Worm (Caenorhabditis elegans) whole organism, L1 larva: ENCODE data around the gene C03C10.7.

Experiments
- C04F5.9 ChIP-seq: sonication (generic microtip); optimal IDR thresholded peaks from 2 replicates; lab custom pipeline; 2016; ENCODE audit warnings: missing genetic modification characterization, missing compliant biosample characterization
- C16A3.4 ChIP-seq: fragments of 150-350 bp; optimal IDR thresholded peaks from 2 replicates; lab custom pipeline; 2014; ENCODE audit warnings: missing biosample characterization, missing genetic modification characterization
- Y116A8C.19 ChIP-seq: sonication (generic microtip); optimal IDR thresholded peaks from 2 replicates; lab custom pipeline; 2016; ENCODE audit warnings: missing compliant biosample characterization, missing genetic modification characterization, borderline replicate concordance
- aha-1 ChIP-seq: fragments of 150-350 bp; optimal IDR thresholded peaks from 2 replicates; lab custom pipeline; 2014; ENCODE audit warnings: missing biosample characterization, missing genetic modification characterization
- alr-1 ChIP-seq: fragments of 200-800 bp; sonication (Bioruptor generic); optimal IDR thresholded peaks from 2 replicates; lab custom pipeline; 2018; ENCODE audit warnings: borderline replicate concordance, mild to moderate bottlenecking, missing genetic modification characterization, missing compliant biosample characterization
- ama-1 ChIP-seq: fragments of 150-350 bp; optimal IDR thresholded peaks from 2 replicates; lab custom pipeline; 2014
- blmp-1 ChIP-seq: fragments of 150-350 bp; optimal IDR thresholded peaks from 2 replicates; lab custom pipeline; 2014; ENCODE audit warnings: missing biosample characterization, missing genetic modification characterization
- ceh-63 ChIP-seq: fragments of 200-800 bp; sonication (Bioruptor generic); optimal IDR thresholded peaks from 2 replicates; lab custom pipeline; 2018; ENCODE audit warnings: mild to moderate bottlenecking, missing genetic modification characterization, missing compliant biosample characterization
- ceh-82 ChIP-seq, 3 experiments: fragments of 150-350 bp in 1 of 3; sonication (generic microtip) in 2 of 3; optimal IDR thresholded peaks; 2 replicates each; lab custom pipeline; 2014 to 2017; ENCODE audit warnings: missing biosample characterization in 3 of 3, missing genetic modification characterization in 3 of 3
- ceh-90 ChIP-seq: sonication (generic microtip); optimal IDR thresholded peaks from 2 replicates; lab custom pipeline; 2016; ENCODE audit warnings: missing genetic modification characterization, missing compliant biosample characterization
- efl-3 ChIP-seq: fragments of 200-800 bp; sonication (Bioruptor generic); optimal IDR thresholded peaks from 2 replicates; lab custom pipeline; 2018; ENCODE audit warnings: mild to moderate bottlenecking, missing genetic modification characterization, missing compliant biosample characterization
- egl-13 ChIP-seq: sonication (generic microtip); optimal IDR thresholded peaks from 2 replicates; lab custom pipeline; 2016; ENCODE audit warnings: missing genotype, missing genetic modification reagents, missing genetic modification characterization, missing compliant biosample characterization
- elt-3 ChIP-seq, 6 experiments: fragments of 150-350 bp in 1 of 6; sonication (generic microtip); optimal IDR thresholded peaks; 2 replicates each; lab custom pipeline; 2017 to 2018; ENCODE audit warnings: missing biosample characterization in 6 of 6, missing genetic modification characterization in 6 of 6, inconsistent platforms in 1 of 6
- fkh-10 ChIP-seq: sonication (generic microtip); optimal IDR thresholded peaks from 2 replicates; lab custom pipeline; 2017; ENCODE audit warnings: missing biosample characterization, missing genetic modification reagents, missing genetic modification characterization
- fkh-4 ChIP-seq: sonication (generic microtip); optimal IDR thresholded peaks from 2 replicates; lab custom pipeline; 2016; ENCODE audit warnings: missing compliant biosample characterization, missing genetic modification characterization, borderline replicate concordance
- grh-1 ChIP-seq: fragments of 200-800 bp; sonication (Bioruptor generic); IDR thresholded peaks from 2 replicates; pipeline ENCODE4 v1.3.6; 2022; ENCODE audit warnings: missing genetic modification reagents, missing genetic modification characterization, missing compliant biosample characterization
- hlh-4 ChIP-seq: sonication (generic microtip); optimal IDR thresholded peaks from 2 replicates; lab custom pipeline; 2016; ENCODE audit warnings: mild to moderate bottlenecking, missing genetic modification characterization, missing compliant biosample characterization
- irx-1 ChIP-seq: sonication (generic microtip); optimal IDR thresholded peaks from 2 replicates; lab custom pipeline; 2016; ENCODE audit warnings: missing genetic modification characterization, missing compliant biosample characterization
- isw-1 ChIP-seq: fragments of 200-800 bp; sonication (Bioruptor generic); IDR thresholded peaks from 2 replicates; pipeline ENCODE4 v1.3.6; 2022; ENCODE audit warnings: missing genetic modification characterization, missing compliant biosample characterization
- lin-13 ChIP-seq: fragments of 150-350 bp; optimal IDR thresholded peaks from 2 replicates; lab custom pipeline; 2014; ENCODE audit warnings: missing biosample characterization, missing genetic modification reagents, missing genetic modification characterization
- lin-14 ChIP-seq: fragments of 200-800 bp; sonication (Bioruptor generic); optimal IDR thresholded peaks from 2 replicates; lab custom pipeline; 2018; ENCODE audit warnings: mild to moderate bottlenecking, missing genetic modification characterization, moderate library complexity, missing compliant biosample characterization
- lin-35 ChIP-seq, 2 experiments: fragments of 150-350 bp; optimal IDR thresholded peaks; 2 replicates each; lab custom pipeline; 2014; ENCODE audit warnings: missing biosample characterization in 2 of 2, missing genetic modification characterization in 2 of 2, missing genetic modification reagents in 2 of 2
- mef-2 ChIP-seq: fragments of 150-350 bp; optimal IDR thresholded peaks from 2 replicates; lab custom pipeline; 2014; ENCODE audit warnings: missing biosample characterization, missing genetic modification characterization
- nhr-237 ChIP-seq: fragments of 150-350 bp; optimal IDR thresholded peaks from 2 replicates; lab custom pipeline; 2014; ENCODE audit warnings: missing biosample characterization, missing genetic modification characterization
- nhr-28 ChIP-seq: fragments of 150-350 bp; optimal IDR thresholded peaks from 2 replicates; lab custom pipeline; 2014; ENCODE audit warnings: missing biosample characterization, missing genetic modification characterization
- nhr-76 ChIP-seq: sonication (generic microtip); optimal IDR thresholded peaks from 2 replicates; lab custom pipeline; 2017; ENCODE audit warnings: missing biosample characterization, missing genetic modification characterization
- nhr-84 ChIP-seq: sonication (generic microtip); optimal IDR thresholded peaks from 2 replicates; lab custom pipeline; 2017; ENCODE audit warnings: missing biosample characterization, missing genetic modification characterization
- nhr-85 ChIP-seq: sonication (generic microtip); peaks from one replicate; lab custom pipeline; 2016; ENCODE audit warnings: missing genetic modification characterization, inconsistent platforms, missing compliant biosample characterization
- nhr-90 ChIP-seq: sonication (generic microtip); optimal IDR thresholded peaks from 2 replicates; lab custom pipeline; 2016; ENCODE audit warnings: mild to moderate bottlenecking, missing genetic modification characterization, missing compliant biosample characterization; ENCODE audit not compliant: poor library complexity
- pag-3 ChIP-seq: sonication (generic microtip); optimal IDR thresholded peaks from 2 replicates; lab custom pipeline; 2017; ENCODE audit warnings: missing genetic modification characterization, mild to moderate bottlenecking, missing compliant biosample characterization, antibody characterized with exemption, borderline replicate concordance; ENCODE audit not compliant: insufficient read depth
- pax-3 ChIP-seq: fragments of 200-800 bp; sonication (Bioruptor generic); optimal IDR thresholded peaks from 2 replicates; lab custom pipeline; 2018; ENCODE audit warnings: mild to moderate bottlenecking, missing genetic modification characterization, moderate library complexity, missing compliant biosample characterization
- pqm-1 ChIP-seq: sonication (generic microtip); optimal IDR thresholded peaks from 3 replicates; lab custom pipeline; 2017; ENCODE audit warnings: missing biosample characterization, missing genetic modification characterization
- rnt-1 ChIP-seq: sonication (generic microtip); optimal IDR thresholded peaks from 2 replicates; lab custom pipeline; 2016; ENCODE audit warnings: mild to moderate bottlenecking, missing genetic modification characterization, moderate library complexity, missing compliant biosample characterization
- skn-1 ChIP-seq: fragments of 150-350 bp; optimal IDR thresholded peaks from 2 replicates; lab custom pipeline; 2014; ENCODE audit warnings: missing biosample characterization, missing genetic modification characterization
- snpc-4 ChIP-seq: fragments of 150-350 bp; optimal IDR thresholded peaks from 2 replicates; lab custom pipeline; 2014; ENCODE audit warnings: missing biosample characterization, missing genetic modification characterization
- tlp-1 ChIP-seq: fragments of 150-350 bp; optimal IDR thresholded peaks from 2 replicates; lab custom pipeline; 2014; ENCODE audit warnings: missing biosample characterization, missing genetic modification characterization
- unc-62 ChIP-seq: fragments of 150-350 bp; optimal IDR thresholded peaks from 2 replicates; lab custom pipeline; 2014; ENCODE audit warnings: missing biosample characterization, missing genetic modification reagents, missing genetic modification characterization
- vab-15 ChIP-seq: sonication (generic microtip); optimal IDR thresholded peaks from 2 replicates; lab custom pipeline; 2017; ENCODE audit warnings: missing genotype, mild to moderate bottlenecking, missing genetic modification characterization, missing compliant biosample characterization
- xbp-1 ChIP-seq: sonication (generic microtip); optimal IDR thresholded peaks from 2 replicates; lab custom pipeline; 2016; ENCODE audit warnings: missing genetic modification characterization, missing compliant biosample characterization
- zip-4 ChIP-seq: fragments of 200-800 bp; sonication (Bioruptor generic); optimal IDR thresholded peaks from 2 replicates; lab custom pipeline; 2018; ENCODE audit warnings: mild to moderate bottlenecking, missing genetic modification characterization, moderate library complexity, missing compliant biosample characterization
- ztf-11 ChIP-seq, 2 experiments: sonication (generic microtip); optimal IDR thresholded peaks; 2 replicates each; lab custom pipeline; 2016 to 2017; ENCODE audit warnings: missing genetic modification characterization in 2 of 2, missing biosample characterization in 1 of 2, missing compliant biosample characterization in 1 of 2
- ztf-4 ChIP-seq: fragments of 150-350 bp; optimal IDR thresholded peaks from 2 replicates; lab custom pipeline; 2014; ENCODE audit warnings: missing biosample characterization, missing genetic modification characterization

Gene C03C10.7

DNA sequence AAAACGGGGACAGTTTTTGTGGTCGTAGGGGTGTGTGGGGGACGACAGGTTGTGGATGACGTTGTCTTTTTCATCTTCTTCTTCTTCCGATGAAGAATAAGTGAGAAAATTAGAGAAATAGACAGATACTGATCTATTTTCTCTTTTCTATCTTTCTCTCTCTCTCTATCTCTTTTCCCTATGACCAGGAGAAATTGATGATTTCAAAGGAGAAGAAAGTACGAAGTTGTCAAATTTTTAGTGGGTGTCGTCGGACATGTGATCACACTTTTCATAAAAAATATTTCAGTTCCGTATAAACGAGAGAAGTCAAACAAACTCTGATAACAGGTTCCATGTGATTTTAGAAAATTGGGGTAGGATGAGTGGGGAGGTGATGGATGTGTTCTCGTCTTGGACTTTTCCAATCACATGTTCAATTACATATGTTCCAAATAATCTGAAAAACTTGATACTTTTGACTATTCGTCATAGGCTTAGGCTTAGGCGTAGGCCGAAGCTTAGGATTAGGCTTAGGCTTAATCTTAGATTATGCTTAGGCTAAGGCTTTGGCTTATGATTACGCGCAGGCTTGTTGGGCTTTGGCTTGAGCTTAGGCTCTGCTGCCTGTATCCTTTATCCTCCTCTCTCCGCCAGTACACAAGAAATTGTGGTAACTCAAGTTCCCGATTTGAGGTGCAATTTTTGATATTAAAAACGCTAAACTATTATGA lies 4.2 kb downstream of the C03C10.7 start (continued):
- TF ChIP-seq skn-1 (tag; lab: Kevin White, UChicago) = peak; percentile 88
- peak; percentile 34 for TF ChIP-seq nhr-237
- TF ChIP-seq elt-3 (tag; optimal IDR thresholded peaks at IDR 0.05; lab: Kevin White, UChicago) = peak in 5 of 6 experiments; percentile 8 to 93 (median 41)
- TF ChIP-seq tlp-1 (tag; lab: Kevin White, UChicago) = no peak
- TF ChIP-seq ceh-82 (tag; optimal IDR thresholded peaks at IDR 0.05; lab: Kevin White, UChicago) = peak in 1 of 3 experiments; percentile 24
- TF ChIP-seq unc-62 (GFP tag; lab: Kevin White, UChicago) = no peak
- no peak for TF ChIP-seq aha-1 (tag; lab: Kevin White, UChicago)
- peak; percentile 77 for TF ChIP-seq C16A3.4
- no peak for TF ChIP-seq egl-13 (tag; lab: Kevin White, UChicago)
- no peak for TF ChIP-seq alr-1
- peak; percentile 49 for TF ChIP-seq xbp-1 (tag; lab: Kevin White, UChicago)
- no peak for TF ChIP-seq nhr-84 (tag; lab: Kevin White, UChicago)
- no peak for TF ChIP-seq nhr-76 (tag; lab: Kevin White, UChicago)
- TF ChIP-seq lin-35 (GFP tag; optimal IDR thresholded peaks at IDR 0.05; lab: Kevin White, UChicago) = peak; percentile 44 to 69
- TF ChIP-seq pag-3 (tag; lab: Kevin White, UChicago) = peak; percentile 78
- peak; percentile 98 for TF ChIP-seq nhr-85 (tag; lab: Kevin White, UChicago)
- TF ChIP-seq ztf-11 (tag; optimal IDR thresholded peaks at IDR 0.05; lab: Kevin White, UChicago) = no peak
- TF ChIP-seq ztf-4 (tag; lab: Kevin White, UChicago) = peak; percentile 48
- TF ChIP-seq efl-3 (GFP tag; lab: Kevin White, UChicago) = no peak
- no peak for TF ChIP-seq fkh-4
- peak; percentile 65 for TF ChIP-seq lin-13 (GFP tag; lab: Kevin White, UChicago)
- TF ChIP-seq pax-3 (tag; lab: Kevin White, UChicago) = no peak
- TF ChIP-seq ceh-90 (tag; lab: Kevin White, UChicago) = no peak
- TF ChIP-seq ceh-63 (GFP tag; lab: Kevin White, UChicago) = no peak
- TF ChIP-seq fkh-10 (GFP tag; lab: Kevin White, UChicago) = no peak
- no peak for TF ChIP-seq vab-15 (tag; lab: Kevin White, UChicago)
- peak; percentile 69 for TF ChIP-seq grh-1 (GFP tag; lab: Robert Waterston, UW)
- no peak for TF ChIP-seq mef-2 (tag; lab: Kevin White, UChicago)
- peak; percentile 69 for TF ChIP-seq nhr-90 (tag; lab: Kevin White, UChicago)
- no peak for TF ChIP-seq pqm-1 (tag; lab: Kevin White, UChicago)
- TF ChIP-seq snpc-4 (tag; lab: Kevin White, UChicago) = peak; percentile 29
- no peak for TF ChIP-seq zip-4 (GFP tag; lab: Kevin White, UChicago)
- TF ChIP-seq irx-1 (tag; lab: Kevin White, UChicago) = peak; percentile 28
- TF ChIP-seq nhr-28 (tag; lab: Kevin White, UChicago) = no peak
- TF ChIP-seq isw-1 (GFP tag; lab: Robert Waterston, UW) = no peak
- TF ChIP-seq blmp-1 = peak; percentile 94
- no peak for TF ChIP-seq C04F5.9
- peak; percentile 31 for TF ChIP-seq rnt-1 (tag; lab: Kevin White, UChicago)
- TF ChIP-seq Y116A8C.19 (tag; lab: Kevin White, UChicago) = no peak
- peak; percentile 94 for TF ChIP-seq lin-14 (GFP tag; lab: Kevin White, UChicago)
- no peak for TF ChIP-seq hlh-4 (tag; lab: Kevin White, UChicago)
- TF ChIP-seq ama-1 (lab: Kevin White, UChicago) = no peak
